Worm (Caenorhabditis elegans) whole organism, L4 larva: Measurements from ENCODE around the gene T05C12.1.

Source experiments
- D1046.2 ChIP-seq: fragments of 200-800 bp; sonication (Bioruptor generic); IDR thresholded peaks from 2 replicates; pipeline ENCODE4 v1.3.6; 2022; ENCODE audit warnings: missing genetic modification characterization, missing compliant biosample characterization
- F37D6.2 ChIP-seq: sonication (generic microtip); optimal IDR thresholded peaks from 2 replicates; lab custom pipeline; 2016; ENCODE audit warnings: mild to moderate bottlenecking, missing genetic modification characterization, missing compliant biosample characterization
- F49E8.2 ChIP-seq: sonication (generic microtip); optimal IDR thresholded peaks from 2 replicates; lab custom pipeline; 2016; ENCODE audit warnings: missing compliant biosample characterization, mild to moderate bottlenecking, missing genetic modification characterization, borderline replicate concordance
- Y5F2A.4 ChIP-seq: fragments of 200-800 bp; sonication (Bioruptor generic); optimal IDR thresholded peaks from 2 replicates; lab custom pipeline; 2018; ENCODE audit warnings: mild to moderate bottlenecking, missing genetic modification characterization, missing compliant biosample characterization
- aha-1 ChIP-seq: fragments of 150-350 bp; peaks from one replicate; lab custom pipeline; 2014; ENCODE audit warnings: missing biosample characterization, missing genetic modification characterization
- aly-2 ChIP-seq: sonication (generic microtip); optimal IDR thresholded peaks from 2 replicates; lab custom pipeline; 2018; ENCODE audit warnings: missing biosample characterization, missing genetic modification characterization
- ama-1 ChIP-seq: fragments of 150-350 bp; optimal IDR thresholded peaks from 2 replicates; lab custom pipeline; 2014; ENCODE audit warnings: inconsistent platforms, mixed read lengths
- daf-16 ChIP-seq, 3 experiments: sonication (generic microtip); optimal IDR thresholded peaks; 2 replicates each; lab custom pipeline; 2016 to 2017; ENCODE audit warnings: missing genetic modification characterization in 3 of 3, missing genetic modification reagents in 3 of 3, mild to moderate bottlenecking in 2 of 3, missing compliant biosample characterization in 2 of 3, missing biosample characterization in 1 of 3, moderate library complexity in 1 of 3
- dmd-6 ChIP-seq: fragments of 200-800 bp; sonication (Bioruptor generic); IDR thresholded peaks from 2 replicates; pipeline ENCODE4 v1.3.6; 2022; ENCODE audit warnings: missing genetic modification reagents, missing genetic modification characterization, missing compliant biosample characterization
- dmd-8 ChIP-seq: fragments of 200-800 bp; sonication (Bioruptor generic); IDR thresholded peaks from 2 replicates; pipeline ENCODE4 v1.3.6; 2022; ENCODE audit warnings: missing genetic modification characterization, missing compliant biosample characterization
- dmd-9 ChIP-seq: fragments of 200-800 bp; sonication (Bioruptor generic); IDR thresholded peaks from 2 replicates; pipeline ENCODE4 v1.3.6; 2022; ENCODE audit warnings: missing genetic modification reagents, missing genetic modification characterization, missing compliant biosample characterization
- dpl-1 ChIP-seq: fragments of 150-350 bp; optimal IDR thresholded peaks from 2 replicates; lab custom pipeline; 2014; ENCODE audit warnings: missing biosample characterization, missing genetic modification reagents, missing genetic modification characterization
- dve-1 ChIP-seq: sonication (generic microtip); optimal IDR thresholded peaks from 2 replicates; lab custom pipeline; 2017; ENCODE audit warnings: antibody characterized with exemption, mild to moderate bottlenecking, missing genetic modification characterization, missing compliant biosample characterization; ENCODE audit not compliant: insufficient read depth
- egl-27 ChIP-seq: sonication (generic microtip); optimal IDR thresholded peaks from 3 replicates; lab custom pipeline; 2017; ENCODE audit warnings: missing biosample characterization, missing genetic modification reagents, missing genetic modification characterization
- egl-43 ChIP-seq: fragments of 200-800 bp; sonication (Bioruptor generic); IDR thresholded peaks from 2 replicates; pipeline ENCODE4 v1.3.6; 2022; ENCODE audit warnings: missing genetic modification reagents, missing genetic modification characterization, missing compliant biosample characterization
- fos-1 ChIP-seq: fragments of 150-350 bp; optimal IDR thresholded peaks from 2 replicates; lab custom pipeline; 2014; ENCODE audit warnings: missing biosample characterization, missing genetic modification characterization
- hlh-11 ChIP-seq: fragments of 200-800 bp; sonication (Bioruptor generic); optimal IDR thresholded peaks from 2 replicates; lab custom pipeline; 2018; ENCODE audit warnings: mild to moderate bottlenecking, missing genetic modification characterization, missing compliant biosample characterization
- hlh-30 ChIP-seq: sonication (generic microtip); optimal IDR thresholded peaks from 2 replicates; lab custom pipeline; 2017; ENCODE audit warnings: antibody characterized with exemption, mild to moderate bottlenecking, missing genetic modification characterization, missing compliant biosample characterization; ENCODE audit not compliant: insufficient read depth
- hmg-1.1 ChIP-seq: fragments of 200-800 bp; sonication (Bioruptor generic); IDR thresholded peaks from 2 replicates; pipeline ENCODE4 v1.3.6; 2022; ENCODE audit warnings: missing genetic modification reagents, missing genetic modification characterization, missing compliant biosample characterization
- lin-1 ChIP-seq: fragments of 200-800 bp; sonication (Bioruptor generic); IDR thresholded peaks from 2 replicates; pipeline ENCODE4 v1.3.6; 2022; ENCODE audit warnings: missing genetic modification reagents, missing genetic modification characterization, missing compliant biosample characterization
- lin-29 ChIP-seq: fragments of 200-800 bp; sonication (Bioruptor generic); IDR thresholded peaks from 2 replicates; pipeline ENCODE4 v1.3.6; 2022; ENCODE audit warnings: missing genetic modification reagents, missing genetic modification characterization, missing compliant biosample characterization
- lin-38 ChIP-seq: fragments of 200-800 bp; sonication (Bioruptor generic); IDR thresholded peaks from 2 replicates; pipeline ENCODE4 v1.3.6; 2022; ENCODE audit warnings: missing genetic modification reagents, missing genetic modification characterization, missing compliant biosample characterization
- lsy-2 ChIP-seq, 2 experiments: fragments of 150-350 bp in 1 of 2; sonication (generic microtip) in 1 of 2; optimal IDR thresholded peaks; 2 replicates each; lab custom pipeline; 2014 to 2017; ENCODE audit warnings: missing biosample characterization in 2 of 2, missing genetic modification characterization in 2 of 2
- mep-1 ChIP-seq: fragments of 150-350 bp; sonication (generic microtip); optimal IDR thresholded peaks from 3 replicates; lab custom pipeline; 2014; ENCODE audit warnings: missing biosample characterization, missing genetic modification characterization
- mes-2 ChIP-seq: sonication (generic microtip); optimal IDR thresholded peaks from 2 replicates; lab custom pipeline; 2016; ENCODE audit warnings: missing genotype, mild to moderate bottlenecking, missing genetic modification characterization, missing compliant biosample characterization; ENCODE audit not compliant: poor library complexity, severe bottlenecking
- mxl-2 ChIP-seq: fragments of 200-800 bp; sonication (Bioruptor generic); conservative IDR thresholded peaks from 2 replicates; pipeline ENCODE4 v1.3.6; 2022; ENCODE audit warnings: missing genetic modification reagents, missing genetic modification characterization, missing compliant biosample characterization
- nhr-102 ChIP-seq: sonication (generic microtip); optimal IDR thresholded peaks from 2 replicates; lab custom pipeline; 2016; ENCODE audit warnings: mild to moderate bottlenecking, missing genetic modification characterization, moderate library complexity, missing compliant biosample characterization
- nhr-11 ChIP-seq: fragments of 150-350 bp; optimal IDR thresholded peaks from 2 replicates; lab custom pipeline; 2014; ENCODE audit warnings: missing biosample characterization, missing genetic modification characterization
- nhr-111 ChIP-seq: fragments of 200-800 bp; sonication (Bioruptor generic); optimal IDR thresholded peaks from 2 replicates; lab custom pipeline; 2018; ENCODE audit warnings: mild to moderate bottlenecking, missing genetic modification characterization, missing compliant biosample characterization
- nhr-25 ChIP-seq: sonication (generic microtip); optimal IDR thresholded peaks from 2 replicates; lab custom pipeline; 2017; ENCODE audit warnings: missing genetic modification characterization, mild to moderate bottlenecking, missing compliant biosample characterization, antibody characterized with exemption, moderate library complexity, borderline replicate concordance; ENCODE audit not compliant: insufficient read depth
- nhr-28 ChIP-seq: fragments of 150-350 bp; optimal IDR thresholded peaks from 2 replicates; lab custom pipeline; 2014; ENCODE audit warnings: missing biosample characterization, missing genetic modification characterization
- nhr-6 ChIP-seq: fragments of 150-350 bp; optimal IDR thresholded peaks from 2 replicates; lab custom pipeline; 2014; ENCODE audit warnings: missing biosample characterization, missing genetic modification characterization
- nhr-77 ChIP-seq: fragments of 150-350 bp; optimal IDR thresholded peaks from 2 replicates; lab custom pipeline; 2014; ENCODE audit warnings: missing biosample characterization, missing genetic modification characterization
- pha-4 ChIP-seq, 2 experiments: fragments of 150-350 bp in 1 of 2; fragments of 200-800 bp in 1 of 2; sonication (Bioruptor generic) in 1 of 2; IDR thresholded peaks in 1 of 2; optimal IDR thresholded peaks in 1 of 2; 2 replicates each; pipeline versions ENCODE4 v1.3.6 to Lab custom; 2014 to 2022; ENCODE audit warnings: missing genetic modification characterization in 2 of 2, missing genetic modification reagents in 2 of 2, missing biosample characterization in 1 of 2, missing compliant biosample characterization in 1 of 2
- pqm-1 ChIP-seq: sonication (generic microtip); optimal IDR thresholded peaks from 2 replicates; lab custom pipeline; 2017; ENCODE audit warnings: missing biosample characterization, missing genetic modification characterization
- rbr-2 ChIP-seq: sonication (generic microtip); optimal IDR thresholded peaks from 2 replicates; lab custom pipeline; 2016; ENCODE audit warnings: missing genotype, missing genetic modification characterization, missing compliant biosample characterization
- saeg-2 ChIP-seq: fragments of 200-800 bp; sonication (Bioruptor generic); IDR thresholded peaks from 2 replicates; pipeline ENCODE4 v1.3.6; 2022; ENCODE audit warnings: missing genetic modification reagents, missing genetic modification characterization, missing compliant biosample characterization
- sdz-12 ChIP-seq: fragments of 200-800 bp; sonication (Bioruptor generic); optimal IDR thresholded peaks from 2 replicates; lab custom pipeline; 2018; ENCODE audit warnings: mild to moderate bottlenecking, missing genetic modification characterization, missing compliant biosample characterization
- set-16 ChIP-seq: fragments of 200-800 bp; sonication (Bioruptor generic); IDR thresholded peaks from 2 replicates; pipeline ENCODE4 v1.3.6; 2022; ENCODE audit warnings: missing genetic modification reagents, missing genetic modification characterization, missing compliant biosample characterization
- skn-1 ChIP-seq: fragments of 150-350 bp; optimal IDR thresholded peaks from 2 replicates; lab custom pipeline; 2014; ENCODE audit warnings: missing biosample characterization, missing genetic modification characterization
- snpc-1.2 ChIP-seq: fragments of 200-800 bp; sonication (Bioruptor generic); IDR thresholded peaks from 2 replicates; pipeline ENCODE4 v1.3.6; 2022; ENCODE audit warnings: missing genetic modification reagents, missing genetic modification characterization, missing compliant biosample characterization
- spr-1 ChIP-seq: sonication (generic microtip); optimal IDR thresholded peaks from 2 replicates; lab custom pipeline; 2016; ENCODE audit warnings: mild to moderate bottlenecking, missing genetic modification characterization, missing compliant biosample characterization
- spr-3 ChIP-seq: fragments of 200-800 bp; sonication (Bioruptor generic); optimal IDR thresholded peaks from 2 replicates; lab custom pipeline; 2018; ENCODE audit warnings: mild to moderate bottlenecking, missing genetic modification characterization, missing compliant biosample characterization
- tra-1 ChIP-seq: fragments of 200-800 bp; sonication (Bioruptor generic); IDR thresholded peaks from 2 replicates; pipeline ENCODE4 v1.3.6; 2022; ENCODE audit warnings: missing genetic modification reagents, missing genetic modification characterization, missing compliant biosample characterization
- unc-62 ChIP-seq, 3 experiments: fragments of 150-350 bp in 1 of 3; sonication (generic microtip); optimal IDR thresholded peaks in 2 of 3; peaks in 1 of 3; 1 replicate in 1 of 3; 2 replicates in 2 of 3; lab custom pipeline; 2014 to 2017; ENCODE audit warnings: missing biosample characterization in 3 of 3, missing genetic modification characterization in 3 of 3, missing genetic modification reagents in 3 of 3, missing genotype in 1 of 3
- zfp-3 ChIP-seq: fragments of 200-800 bp; sonication (Bioruptor generic); conservative IDR thresholded peaks from 2 replicates; pipeline ENCODE4 v1.3.6; 2022; ENCODE audit warnings: missing genetic modification reagents, missing genetic modification characterization, missing compliant biosample characterization

The T05C12.1 gene

ce11 chrII:8130792-8131191, 42.7 kb upstream of the T05C12.1 start:
- peak; percentile 12; the same call in 1 of the 2 replicates for TF ChIP-seq saeg-2 (GFP tag; lab: Robert Waterston, UW)
- no peak for TF ChIP-seq rbr-2
- TF ChIP-seq ama-1 (lab: Kevin White, UChicago), result peak; percentile 9
- no peak for TF ChIP-seq dve-1
- no peak for TF ChIP-seq aly-2 (tag; lab: Kevin White, UChicago)
- no peak for TF ChIP-seq F37D6.2 (tag; lab: Kevin White, UChicago)
- peak; percentile 44 for TF ChIP-seq mes-2 (tag; lab: Kevin White, UChicago)
- no peak for TF ChIP-seq Y5F2A.4 (GFP tag; lab: Kevin White, UChicago)
- no peak for TF ChIP-seq pha-4 (GFP tag; IDR thresholded peaks at IDR 0.05; lab: Robert Waterston, UW)
- TF ChIP-seq pha-4 (tag; optimal IDR thresholded peaks at IDR 0.05; lab: Kevin White, UChicago), result no peak
- no peak for TF ChIP-seq egl-43 (GFP tag; lab: Robert Waterston, UW)
- no peak for TF ChIP-seq egl-27 (tag; lab: Kevin White, UChicago)
- TF ChIP-seq zfp-3 (GFP tag; lab: Robert Waterston, UW), result no peak
- peak; percentile 20 for TF ChIP-seq mep-1 (tag; lab: Kevin White, UChicago)
- TF ChIP-seq skn-1 (tag; lab: Kevin White, UChicago), result no peak
- no peak for TF ChIP-seq lin-1 (GFP tag; lab: Robert Waterston, UW)
- TF ChIP-seq D1046.2 (GFP tag; lab: Robert Waterston, UW), result no peak
- no peak for TF ChIP-seq dmd-8 (GFP tag; lab: Robert Waterston, UW)
- no peak for TF ChIP-seq hlh-30
- no peak for TF ChIP-seq dmd-9
- no peak for TF ChIP-seq hlh-11
- TF ChIP-seq sdz-12, result no peak
- no peak for TF ChIP-seq spr-3
- TF ChIP-seq nhr-6 (tag; lab: Kevin White, UChicago), result no peak
- no peak for TF ChIP-seq nhr-28 (tag; lab: Kevin White, UChicago)
- no peak for TF ChIP-seq F49E8.2 (tag; lab: Kevin White, UChicago)
- no peak for TF ChIP-seq dmd-6

ce11 chrII:8131413-8131966, 42.0 kb upstream of the T05C12.1 start:
- TF ChIP-seq lin-1 (GFP tag; lab: Robert Waterston, UW) (no peak), mxl-2 (GFP tag; lab: Robert Waterston, UW) (0 out of 2 replicates have a peak, but pooled peaks have one; percentile 15), hmg-1.1 (peak; percentile 67), nhr-6 (tag; lab: Kevin White, UChicago) (no peak), egl-43 (GFP tag; lab: Robert Waterston, UW) (peak; percentile 80), Y5F2A.4 (GFP tag; lab: Kevin White, UChicago) (no peak), snpc-1.2 (no peak), rbr-2 (peak; percentile 81), nhr-11 (peak; percentile 73), nhr-102 (tag; lab: Kevin White, UChicago) (peak; percentile 9), nhr-25 (tag; lab: Kevin White, UChicago) (peak; percentile 42), lsy-2 (tag; optimal IDR thresholded peaks at IDR 0.05; lab: Kevin White, UChicago) (peak; percentile 46 to 78), set-16 (GFP tag; lab: Robert Waterston, UW) (peak; percentile 69), F37D6.2 (tag; lab: Kevin White, UChicago) (peak; percentile 59), fos-1 (no peak), dpl-1 (GFP tag; lab: Kevin White, UChicago) (no peak), daf-16 (GFP tag; optimal IDR thresholded peaks at IDR 0.05; lab: Kevin White, UChicago) (peak in 1 of 2 experiments; percentile 43), daf-16 (tag; optimal IDR thresholded peaks at IDR 0.05; lab: Kevin White, UChicago) (no peak), mes-2 (tag; lab: Kevin White, UChicago) (peak; percentile 43), dmd-8 (GFP tag; lab: Robert Waterston, UW) (no peak), pqm-1 (tag; lab: Kevin White, UChicago) (no peak), lin-38 (GFP tag; lab: Robert Waterston, UW) (peak; percentile 32; the same call in 1 of the 2 replicates), aha-1 (tag; lab: Kevin White, UChicago) (peak; percentile 97), nhr-28 (tag; lab: Kevin White, UChicago) (no peak), nhr-111 (GFP tag; lab: Kevin White, UChicago) (no peak), tra-1 (GFP tag; lab: Robert Waterston, UW) (0 out of 2 replicates have a peak, but pooled peaks have one; percentile 15), hlh-11 (peak; percentile 49), nhr-77 (tag; lab: Kevin White, UChicago) (peak; percentile 16), spr-1 (tag; lab: Kevin White, UChicago) (peak; percentile 31), lin-29 (no peak), unc-62 (GFP tag; optimal IDR thresholded peaks at IDR 0.05 in 1 of 2; lab: Kevin White, UChicago) (peak in 1 of 2 experiments; percentile 51), unc-62 (tag; optimal IDR thresholded peaks at IDR 0.05; lab: Kevin White, UChicago) (no peak), dve-1 (peak; percentile 24)
